Worm (Caenorhabditis elegans): ENCODE data around the gene unc-69.

The unc-69 gene

DNA sequence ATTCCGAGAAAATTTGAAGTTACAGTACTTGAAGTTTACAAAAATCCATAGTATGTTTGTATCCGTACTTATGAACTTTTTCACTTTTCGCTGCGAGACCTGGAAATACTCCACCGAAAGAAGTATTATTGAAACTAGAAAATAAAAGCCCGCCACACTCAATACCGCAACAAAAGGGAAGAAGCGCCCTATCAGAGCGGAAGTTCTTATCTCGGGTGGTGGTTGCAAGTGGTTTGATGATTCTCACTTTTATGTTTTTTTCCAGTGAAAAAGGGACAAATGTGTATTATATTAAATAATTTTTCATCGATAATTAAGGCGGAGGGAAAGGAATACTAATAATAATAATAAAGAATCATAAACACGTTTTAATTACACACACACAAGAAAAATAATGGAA, 4.5 kb upstream of the unc-69 start:
- TF ChIP-seq tbx-11 (GFP tag; IDR thresholded peaks at IDR 0.05), result no peak
- no peak for TF ChIP-seq ceh-13 (GFP tag; optimal IDR thresholded peaks at IDR 0.05)
- no peak for TF ChIP-seq B0310.2 (tag; optimal IDR thresholded peaks at IDR 0.05)
- no peak for TF ChIP-seq tra-4 (tag; optimal IDR thresholded peaks at IDR 0.05)
- TF ChIP-seq ets-7 (tag; optimal IDR thresholded peaks at IDR 0.05), result no peak
- TF ChIP-seq sea-1 (GFP tag; conservative IDR thresholded peaks at IDR 0.05), result no peak
- no peak for TF ChIP-seq hmg-4 (GFP tag; optimal IDR thresholded peaks at IDR 0.05)
- TF ChIP-seq flt-1 (GFP tag; IDR thresholded peaks at IDR 0.05), result no peak
- no peak for TF ChIP-seq F13C5.2 (tag; optimal IDR thresholded peaks at IDR 0.05)
- TF ChIP-seq pes-1 (GFP tag; IDR thresholded peaks at IDR 0.05), result no peak
- TF ChIP-seq hmbx-1 (tag; optimal IDR thresholded peaks at IDR 0.05), result no peak
- no peak for TF ChIP-seq scrt-1 (GFP tag; IDR thresholded peaks at IDR 0.05)
- TF ChIP-seq tbx-37 (GFP tag; conservative IDR thresholded peaks at IDR 0.05), result no peak
- TF ChIP-seq ama-1 (optimal IDR thresholded peaks at IDR 0.05), result no peak
- no peak for TF ChIP-seq aly-1 (tag; optimal IDR thresholded peaks at IDR 0.05)

DNA sequence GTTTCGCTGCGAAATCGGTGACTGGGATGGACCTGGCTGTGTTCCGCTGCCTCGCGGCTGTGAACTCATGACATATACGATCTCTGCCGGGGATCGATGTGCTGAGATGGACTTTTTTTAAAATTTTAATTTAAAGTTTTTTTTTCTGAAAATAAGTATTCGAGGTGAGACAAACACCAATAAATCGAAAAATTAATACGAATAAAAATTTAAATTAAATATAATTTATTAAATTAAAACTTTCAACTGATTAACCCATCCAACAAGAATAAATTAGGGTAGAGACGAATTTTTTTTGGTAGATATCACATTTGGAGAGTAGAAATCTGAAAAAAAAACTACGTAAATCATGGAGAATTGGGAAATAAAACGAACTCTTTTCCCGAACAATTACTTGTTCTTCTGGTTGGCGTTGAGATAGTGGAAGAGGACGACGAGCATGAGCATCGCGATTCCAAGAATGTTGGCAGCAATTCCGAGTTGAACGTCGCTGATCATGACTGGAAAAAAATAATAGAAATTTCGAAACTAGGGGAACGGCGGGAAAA, 603 bp upstream of the unc-69 start, which contains the start of the genes unc-50 and ostf-4:
Gene unc-50, minus strand, starts transcription at position 101 of the 548 bp plus-strand sequence.
Gene ostf-4, minus strand, starts transcription at position 498 of the 548 bp plus-strand sequence.
- no peak for TF ChIP-seq hmbx-1 (tag; optimal IDR thresholded peaks at IDR 0.05)
- no peak for TF ChIP-seq ceh-36 (tag; optimal IDR thresholded peaks at IDR 0.05)
- TF ChIP-seq tbx-37 (GFP tag; conservative IDR thresholded peaks at IDR 0.05), result no peak
- TF ChIP-seq tra-4 (tag; optimal IDR thresholded peaks at IDR 0.05), result no peak
- TF ChIP-seq hnd-1 (tag; optimal IDR thresholded peaks at IDR 0.05), result no peak
- TF ChIP-seq B0310.2 (tag; optimal IDR thresholded peaks at IDR 0.05), result no peak
- TF ChIP-seq ceh-13 (GFP tag; optimal IDR thresholded peaks at IDR 0.05), result no peak
- no peak for TF ChIP-seq hmg-4 (GFP tag; optimal IDR thresholded peaks at IDR 0.05)
- no peak for TF ChIP-seq tbx-11 (GFP tag; IDR thresholded peaks at IDR 0.05)
- no peak for TF ChIP-seq pes-1 (GFP tag; IDR thresholded peaks at IDR 0.05)
- no peak for TF ChIP-seq ets-7 (tag; optimal IDR thresholded peaks at IDR 0.05)
- no peak for TF ChIP-seq ama-1 (optimal IDR thresholded peaks at IDR 0.05)
- no peak for TF ChIP-seq flt-1 (GFP tag; IDR thresholded peaks at IDR 0.05)
- TF ChIP-seq sea-1 (GFP tag; conservative IDR thresholded peaks at IDR 0.05), result no peak

DNA sequence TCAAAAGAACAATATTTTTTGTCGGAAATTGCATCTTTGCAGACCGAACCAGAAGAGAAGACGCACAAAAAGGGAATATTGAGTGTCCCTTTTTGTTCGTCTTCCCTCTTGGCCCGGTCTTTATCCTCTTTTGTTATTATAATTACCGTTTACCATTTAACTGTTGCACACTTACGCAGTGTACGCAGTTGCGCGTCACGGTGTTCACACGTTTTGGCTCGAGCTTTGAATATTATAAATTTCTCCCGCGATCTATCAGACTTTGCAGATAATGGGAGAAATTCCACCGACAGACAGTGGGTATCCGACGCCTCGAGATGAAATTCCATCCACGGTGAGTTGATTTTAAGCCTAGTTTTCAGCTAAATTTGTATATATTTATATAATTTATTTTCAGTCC, 2.0 kb downstream of the unc-69 start, which contains the start of gene sas-7:
Gene sas-7, plus strand, starts transcription at position 232 of the 400 bp plus-strand sequence.
- TF ChIP-seq pes-1 (GFP tag; IDR thresholded peaks at IDR 0.05) (no peak), hmg-4 (GFP tag; optimal IDR thresholded peaks at IDR 0.05) (no peak), flt-1 (GFP tag; IDR thresholded peaks at IDR 0.05) (no peak), ets-7 (tag; optimal IDR thresholded peaks at IDR 0.05) (no peak), tra-4 (tag; optimal IDR thresholded peaks at IDR 0.05) (no peak), tbx-37 (GFP tag; conservative IDR thresholded peaks at IDR 0.05) (no peak), ceh-36 (tag; optimal IDR thresholded peaks at IDR 0.05) (no peak), aly-1 (tag; optimal IDR thresholded peaks at IDR 0.05) (no peak), hnd-1 (tag; optimal IDR thresholded peaks at IDR 0.05) (no peak), hmbx-1 (tag; optimal IDR thresholded peaks at IDR 0.05) (no peak), scrt-1 (GFP tag; IDR thresholded peaks at IDR 0.05) (no peak), ama-1 (optimal IDR thresholded peaks at IDR 0.05) (no peak), B0310.2 (tag; optimal IDR thresholded peaks at IDR 0.05) (no peak), F13C5.2 (tag; optimal IDR thresholded peaks at IDR 0.05) (no peak), tbx-11 (GFP tag; IDR thresholded peaks at IDR 0.05) (no peak), sea-1 (GFP tag; conservative IDR thresholded peaks at IDR 0.05) (no peak)

DNA sequence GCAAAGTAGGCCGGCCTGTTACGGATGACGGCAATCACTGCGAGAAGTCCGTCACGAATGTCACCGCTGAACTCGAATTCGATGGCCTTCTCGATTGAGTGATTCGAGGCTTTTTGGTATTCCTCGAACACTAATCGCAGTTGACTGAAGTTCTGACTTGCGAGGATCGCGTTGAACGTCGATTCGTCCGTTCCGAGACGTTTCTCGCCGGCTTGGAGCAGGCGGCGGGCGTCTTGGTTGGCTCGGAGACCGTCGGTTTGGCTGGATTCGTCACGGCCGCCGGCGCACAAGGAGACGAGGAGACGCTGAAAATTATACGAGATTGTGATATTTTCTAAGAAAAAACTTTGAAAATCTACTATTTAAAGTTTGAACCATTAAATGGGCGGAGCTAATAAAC, 7.6 kb downstream of the unc-69 start:
- TF ChIP-seq hnd-1 (tag; optimal IDR thresholded peaks at IDR 0.05), result no peak
- no peak for TF ChIP-seq B0310.2 (tag; optimal IDR thresholded peaks at IDR 0.05)
- TF ChIP-seq ceh-13 (GFP tag; optimal IDR thresholded peaks at IDR 0.05), result no peak
- no peak for TF ChIP-seq ets-7 (tag; optimal IDR thresholded peaks at IDR 0.05)

DNA sequence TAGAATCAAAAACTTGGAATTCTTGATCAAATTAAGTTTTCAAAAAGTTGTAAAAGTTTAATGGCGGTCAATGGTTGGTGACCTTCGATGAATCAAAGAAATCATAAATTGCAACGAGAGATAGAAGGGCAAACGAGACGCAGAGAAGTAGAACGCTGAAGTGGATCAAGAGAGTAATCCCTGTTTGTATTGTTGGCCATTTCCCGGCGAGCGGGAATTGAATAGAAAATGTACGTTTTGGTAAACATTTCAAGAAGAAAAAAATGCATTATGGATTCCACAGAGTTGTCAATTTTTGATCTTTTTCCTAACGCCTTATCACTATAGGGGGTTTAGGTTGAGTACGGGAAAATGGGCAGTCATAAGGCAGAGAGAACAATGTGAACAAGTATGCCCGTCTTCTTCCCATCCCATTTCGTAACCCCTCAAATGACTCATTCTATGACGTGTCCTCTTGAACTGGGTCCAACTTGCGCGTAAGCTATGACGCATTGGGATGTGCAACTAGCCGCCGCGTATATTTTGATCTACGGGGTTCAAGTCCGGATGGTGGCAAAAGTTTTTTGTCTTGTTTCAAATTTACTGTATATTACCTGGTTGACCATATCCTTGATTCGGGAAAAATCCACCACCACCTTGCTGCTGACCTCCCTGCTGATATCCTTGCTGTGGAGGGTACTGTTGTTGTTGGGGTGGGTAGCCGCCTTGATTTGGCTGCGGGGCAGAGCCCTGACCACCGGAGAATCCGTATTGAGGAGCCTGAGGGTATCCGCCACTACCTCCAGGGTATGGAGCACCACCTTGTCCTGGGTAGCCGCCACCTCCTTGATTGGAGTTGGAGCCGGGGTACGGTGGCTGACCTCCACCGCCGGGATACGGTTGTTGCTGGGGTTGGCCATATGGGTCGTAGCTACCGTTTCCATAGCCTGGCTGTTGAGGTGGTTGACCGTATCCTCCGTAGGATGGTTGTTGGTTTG, 10.1 kb downstream of the unc-69 start:
- TF ChIP-seq B0310.2 (tag; optimal IDR thresholded peaks at IDR 0.05) (no peak), scrt-1 (GFP tag; IDR thresholded peaks at IDR 0.05) (0 out of 2 replicates have a peak, but pooled peaks have one; percentile 15)

DNA sequence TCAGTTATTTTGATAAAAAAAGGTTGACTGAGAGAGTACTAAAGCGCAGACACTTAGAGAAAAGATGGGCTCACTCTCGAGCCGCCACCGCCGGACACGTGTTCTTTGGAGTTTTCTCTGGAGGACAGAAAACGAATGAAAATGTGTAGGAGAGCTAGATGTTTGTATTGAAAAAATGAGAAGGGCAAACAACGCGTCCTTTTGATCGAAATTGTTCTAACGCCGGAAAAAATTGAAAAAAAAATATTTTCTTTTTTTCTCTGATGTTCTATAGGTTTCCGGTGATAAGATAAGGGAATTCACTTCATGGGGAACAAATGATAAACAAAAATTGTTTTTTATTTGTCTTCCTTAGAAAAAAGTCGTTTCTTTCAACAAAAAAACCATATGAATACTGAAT, 11.1 kb downstream of the unc-69 start:
- TF ChIP-seq aly-1 (tag; optimal IDR thresholded peaks at IDR 0.05) (no peak), sea-1 (GFP tag; conservative IDR thresholded peaks at IDR 0.05) (no peak), ceh-36 (tag; optimal IDR thresholded peaks at IDR 0.05) (no peak), tra-4 (tag; optimal IDR thresholded peaks at IDR 0.05) (no peak), hmbx-1 (tag; optimal IDR thresholded peaks at IDR 0.05) (no peak), ceh-13 (GFP tag; optimal IDR thresholded peaks at IDR 0.05) (no peak), ama-1 (optimal IDR thresholded peaks at IDR 0.05) (no peak), F13C5.2 (tag; optimal IDR thresholded peaks at IDR 0.05) (no peak), tbx-37 (GFP tag; conservative IDR thresholded peaks at IDR 0.05) (no peak), pes-1 (GFP tag; IDR thresholded peaks at IDR 0.05) (no peak), ets-7 (tag; optimal IDR thresholded peaks at IDR 0.05) (no peak), hnd-1 (tag; optimal IDR thresholded peaks at IDR 0.05) (no peak), hmg-4 (GFP tag; optimal IDR thresholded peaks at IDR 0.05) (no peak), tbx-11 (GFP tag; IDR thresholded peaks at IDR 0.05) (no peak), flt-1 (GFP tag; IDR thresholded peaks at IDR 0.05) (no peak), B0310.2 (tag; optimal IDR thresholded peaks at IDR 0.05) (no peak)
